Worm (Caenorhabditis elegans) whole organism, L4 larva: Measurements from ENCODE around the gene fipr-17.

Experiments
- F26F4.8 ChIP-seq: fragments of 200-800 bp; sonication (Bioruptor generic); conservative IDR thresholded peaks from 2 replicates; pipeline ENCODE4 v1.3.6; 2022; ENCODE audit warnings: missing genetic modification characterization, missing compliant biosample characterization
- F49E8.2 ChIP-seq: sonication (generic microtip); optimal IDR thresholded peaks from 2 replicates; lab custom pipeline; 2016; ENCODE audit warnings: missing compliant biosample characterization, mild to moderate bottlenecking, missing genetic modification characterization, borderline replicate concordance
- T20F7.1 ChIP-seq: fragments of 200-800 bp; sonication (Bioruptor generic); optimal IDR thresholded peaks from 2 replicates; lab custom pipeline; 2018; ENCODE audit warnings: mild to moderate bottlenecking, missing genetic modification characterization, missing compliant biosample characterization
- T26A8.4 ChIP-seq: fragments of 200-800 bp; sonication (Bioruptor generic); IDR thresholded peaks from 2 replicates; pipeline ENCODE4 v1.3.6; 2022; ENCODE audit warnings: missing genetic modification characterization, missing compliant biosample characterization
- Y48G9A.11 ChIP-seq: fragments of 200-800 bp; sonication (Bioruptor generic); IDR thresholded peaks from 2 replicates; pipeline ENCODE4 v1.3.6; 2022; ENCODE audit warnings: missing genetic modification reagents, missing genetic modification characterization, missing compliant biosample characterization
- ZK337.2 ChIP-seq: fragments of 200-800 bp; sonication (Bioruptor generic); IDR thresholded peaks from 2 replicates; pipeline ENCODE4 v1.3.6; 2022; ENCODE audit warnings: missing genetic modification reagents, missing genetic modification characterization, missing compliant biosample characterization
- ZK546.5 ChIP-seq, 2 experiments: sonication (generic microtip); optimal IDR thresholded peaks; 2 replicates each; lab custom pipeline; 2017; ENCODE audit warnings: missing biosample characterization in 2 of 2, missing genetic modification characterization in 2 of 2
- aly-2 ChIP-seq: sonication (generic microtip); optimal IDR thresholded peaks from 2 replicates; lab custom pipeline; 2018; ENCODE audit warnings: missing biosample characterization, missing genetic modification characterization
- ama-1 ChIP-seq: fragments of 150-350 bp; optimal IDR thresholded peaks from 2 replicates; lab custom pipeline; 2014; ENCODE audit warnings: inconsistent platforms, mixed read lengths
- arid-1 ChIP-seq: fragments of 200-800 bp; sonication (Bioruptor generic); conservative IDR thresholded peaks from 2 replicates; pipeline ENCODE4 v1.3.6; 2022; ENCODE audit warnings: missing genetic modification reagents, missing genetic modification characterization, missing compliant biosample characterization
- attf-4 ChIP-seq: sonication (generic microtip); optimal IDR thresholded peaks from 3 replicates; lab custom pipeline; 2017; ENCODE audit warnings: missing biosample characterization, missing genetic modification characterization
- ceh-32 ChIP-seq: sonication (generic microtip); optimal IDR thresholded peaks from 2 replicates; lab custom pipeline; 2016; ENCODE audit warnings: mild to moderate bottlenecking, missing genetic modification characterization, missing compliant biosample characterization; ENCODE audit not compliant: poor library complexity
- ceh-44 ChIP-seq: fragments of 200-800 bp; sonication (Bioruptor generic); IDR thresholded peaks from 2 replicates; pipeline ENCODE4 v1.3.6; 2022; ENCODE audit warnings: missing genetic modification reagents, missing genetic modification characterization, missing compliant biosample characterization
- ctbp-1 ChIP-seq: fragments of 200-800 bp; sonication (Bioruptor generic); IDR thresholded peaks from 2 replicates; pipeline ENCODE4 v1.3.6; 2022; ENCODE audit warnings: missing genetic modification reagents, missing genetic modification characterization, missing compliant biosample characterization
- daf-12 ChIP-seq: fragments of 150-350 bp; optimal IDR thresholded peaks from 2 replicates; lab custom pipeline; 2014; ENCODE audit warnings: missing biosample characterization, missing genetic modification reagents, missing genetic modification characterization
- daf-16 ChIP-seq, 3 experiments: sonication (generic microtip); optimal IDR thresholded peaks; 2 replicates each; lab custom pipeline; 2016 to 2017; ENCODE audit warnings: missing genetic modification characterization in 3 of 3, missing genetic modification reagents in 3 of 3, mild to moderate bottlenecking in 2 of 3, missing compliant biosample characterization in 2 of 3, missing biosample characterization in 1 of 3, moderate library complexity in 1 of 3
- daf-19 ChIP-seq: fragments of 200-800 bp; sonication (Bioruptor generic); conservative IDR thresholded peaks from 2 replicates; pipeline ENCODE4 v1.3.6; 2022; ENCODE audit warnings: missing genetic modification characterization, missing compliant biosample characterization
- dmd-9 ChIP-seq: fragments of 200-800 bp; sonication (Bioruptor generic); IDR thresholded peaks from 2 replicates; pipeline ENCODE4 v1.3.6; 2022; ENCODE audit warnings: missing genetic modification reagents, missing genetic modification characterization, missing compliant biosample characterization
- duxl-1 ChIP-seq: sonication (generic microtip); optimal IDR thresholded peaks from 2 replicates; lab custom pipeline; 2016; ENCODE audit warnings: mild to moderate bottlenecking, missing genetic modification characterization, moderate library complexity, missing compliant biosample characterization; ENCODE audit not compliant: poor library complexity
- egl-27 ChIP-seq: sonication (generic microtip); optimal IDR thresholded peaks from 3 replicates; lab custom pipeline; 2017; ENCODE audit warnings: missing biosample characterization, missing genetic modification reagents, missing genetic modification characterization
- egl-43 ChIP-seq: fragments of 200-800 bp; sonication (Bioruptor generic); IDR thresholded peaks from 2 replicates; pipeline ENCODE4 v1.3.6; 2022; ENCODE audit warnings: missing genetic modification reagents, missing genetic modification characterization, missing compliant biosample characterization
- fkh-10 ChIP-seq: fragments of 150-350 bp; optimal IDR thresholded peaks from 2 replicates; lab custom pipeline; 2014; ENCODE audit warnings: missing biosample characterization, missing genetic modification reagents, missing genetic modification characterization
- fos-1 ChIP-seq: fragments of 150-350 bp; optimal IDR thresholded peaks from 2 replicates; lab custom pipeline; 2014; ENCODE audit warnings: missing biosample characterization, missing genetic modification characterization
- hif-1 ChIP-seq, 2 experiments: sonication (generic microtip); optimal IDR thresholded peaks; 2 replicates each; lab custom pipeline; 2016 to 2017; ENCODE audit warnings: missing compliant biosample characterization in 2 of 2, missing genetic modification characterization in 2 of 2, missing genetic modification reagents in 2 of 2, missing genotype in 2 of 2, mild to moderate bottlenecking in 1 of 2
- jun-1 ChIP-seq: fragments of 150-350 bp; optimal IDR thresholded peaks from 2 replicates; lab custom pipeline; 2014; ENCODE audit warnings: missing biosample characterization, missing genetic modification reagents, missing genetic modification characterization
- lin-38 ChIP-seq: fragments of 200-800 bp; sonication (Bioruptor generic); IDR thresholded peaks from 2 replicates; pipeline ENCODE4 v1.3.6; 2022; ENCODE audit warnings: missing genetic modification reagents, missing genetic modification characterization, missing compliant biosample characterization
- lin-39 ChIP-seq: fragments of 150-350 bp; optimal IDR thresholded peaks from 2 replicates; lab custom pipeline; 2014; ENCODE audit warnings: missing biosample characterization, missing genetic modification reagents, missing genetic modification characterization
- lsy-2 ChIP-seq, 2 experiments: fragments of 150-350 bp in 1 of 2; sonication (generic microtip) in 1 of 2; optimal IDR thresholded peaks; 2 replicates each; lab custom pipeline; 2014 to 2017; ENCODE audit warnings: missing biosample characterization in 2 of 2, missing genetic modification characterization in 2 of 2
- madf-5 ChIP-seq, 2 experiments: fragments of 200-800 bp; sonication (Bioruptor generic); IDR thresholded peaks; 2 replicates each; pipeline ENCODE4 v1.3.6; 2022; ENCODE audit warnings: missing compliant biosample characterization in 2 of 2, missing genetic modification characterization in 2 of 2
- mdt-29 ChIP-seq: fragments of 200-800 bp; sonication (Bioruptor generic); IDR thresholded peaks from 2 replicates; pipeline ENCODE4 v1.3.6; 2022; ENCODE audit warnings: missing genetic modification reagents, missing genetic modification characterization, missing compliant biosample characterization
- nhr-102 ChIP-seq: sonication (generic microtip); optimal IDR thresholded peaks from 2 replicates; lab custom pipeline; 2016; ENCODE audit warnings: mild to moderate bottlenecking, missing genetic modification characterization, moderate library complexity, missing compliant biosample characterization
- nhr-11 ChIP-seq: fragments of 150-350 bp; optimal IDR thresholded peaks from 2 replicates; lab custom pipeline; 2014; ENCODE audit warnings: missing biosample characterization, missing genetic modification characterization
- nhr-28 ChIP-seq: fragments of 150-350 bp; optimal IDR thresholded peaks from 2 replicates; lab custom pipeline; 2014; ENCODE audit warnings: missing biosample characterization, missing genetic modification characterization
- nhr-76 ChIP-seq: fragments of 150-350 bp; optimal IDR thresholded peaks from 2 replicates; lab custom pipeline; 2014; ENCODE audit warnings: missing biosample characterization, missing genetic modification characterization
- php-3 ChIP-seq: fragments of 200-800 bp; sonication (Bioruptor generic); IDR thresholded peaks from 2 replicates; pipeline ENCODE4 v1.3.6; 2022; ENCODE audit warnings: missing genetic modification reagents, missing genetic modification characterization, missing compliant biosample characterization
- saeg-2 ChIP-seq: fragments of 200-800 bp; sonication (Bioruptor generic); IDR thresholded peaks from 2 replicates; pipeline ENCODE4 v1.3.6; 2022; ENCODE audit warnings: missing genetic modification reagents, missing genetic modification characterization, missing compliant biosample characterization
- snpc-1.2 ChIP-seq: fragments of 200-800 bp; sonication (Bioruptor generic); IDR thresholded peaks from 2 replicates; pipeline ENCODE4 v1.3.6; 2022; ENCODE audit warnings: missing genetic modification reagents, missing genetic modification characterization, missing compliant biosample characterization
- snpc-4 ChIP-seq: fragments of 150-350 bp; optimal IDR thresholded peaks from 2 replicates; lab custom pipeline; 2014; ENCODE audit warnings: missing biosample characterization, missing genetic modification characterization
- spr-1 ChIP-seq: sonication (generic microtip); optimal IDR thresholded peaks from 2 replicates; lab custom pipeline; 2016; ENCODE audit warnings: mild to moderate bottlenecking, missing genetic modification characterization, missing compliant biosample characterization
- spr-3 ChIP-seq: fragments of 200-800 bp; sonication (Bioruptor generic); optimal IDR thresholded peaks from 2 replicates; lab custom pipeline; 2018; ENCODE audit warnings: mild to moderate bottlenecking, missing genetic modification characterization, missing compliant biosample characterization
- unc-130 ChIP-seq: sonication (generic microtip); optimal IDR thresholded peaks from 2 replicates; lab custom pipeline; 2016; ENCODE audit warnings: missing genetic modification reagents, missing genetic modification characterization, missing compliant biosample characterization
- unc-39 ChIP-seq: sonication (generic microtip); optimal IDR thresholded peaks from 2 replicates; lab custom pipeline; 2017; ENCODE audit warnings: missing biosample characterization, missing genetic modification characterization
- unc-62 ChIP-seq, 3 experiments: fragments of 150-350 bp in 1 of 3; sonication (generic microtip); optimal IDR thresholded peaks in 2 of 3; peaks in 1 of 3; 1 replicate in 1 of 3; 2 replicates in 2 of 3; lab custom pipeline; 2014 to 2017; ENCODE audit warnings: missing biosample characterization in 3 of 3, missing genetic modification characterization in 3 of 3, missing genetic modification reagents in 3 of 3, missing genotype in 1 of 3
- vab-7 ChIP-seq: fragments of 200-800 bp; sonication (Bioruptor generic); IDR thresholded peaks from 2 replicates; pipeline ENCODE4 v1.3.6; 2022; ENCODE audit warnings: missing genetic modification reagents, missing genetic modification characterization, missing compliant biosample characterization
- zfp-3 ChIP-seq: fragments of 200-800 bp; sonication (Bioruptor generic); conservative IDR thresholded peaks from 2 replicates; pipeline ENCODE4 v1.3.6; 2022; ENCODE audit warnings: missing genetic modification reagents, missing genetic modification characterization, missing compliant biosample characterization
- zip-11 ChIP-seq: fragments of 200-800 bp; sonication (Bioruptor generic); IDR thresholded peaks from 2 replicates; pipeline ENCODE4 v1.3.6; 2022; ENCODE audit warnings: missing genetic modification characterization, missing compliant biosample characterization
- zip-2 ChIP-seq: fragments of 150-350 bp; optimal IDR thresholded peaks from 2 replicates; lab custom pipeline; 2014; ENCODE audit warnings: missing biosample characterization, missing genetic modification characterization
- ztf-7 ChIP-seq: fragments of 150-350 bp; optimal IDR thresholded peaks from 2 replicates; lab custom pipeline; 2014; ENCODE audit warnings: missing biosample characterization, missing genetic modification characterization

Gene fipr-17

ce11 chrIII:10994085-10994484, 13.3 kb downstream of the fipr-17 start:
- TF ChIP-seq ceh-44 (GFP tag; lab: Robert Waterston, UW) (no peak), ceh-32 (tag; lab: Kevin White, UChicago) (no peak)

- TF ChIP-seq spr-1 (tag; lab: Kevin White, UChicago), result peak; percentile 95
- peak; percentile 95 for TF ChIP-seq duxl-1
- peak; percentile 91 for TF ChIP-seq zip-2 (tag; lab: Kevin White, UChicago)
- TF ChIP-seq T20F7.1 (GFP tag; lab: Kevin White, UChicago), result peak; percentile 85
- peak; percentile 93 for TF ChIP-seq mdt-29 (GFP tag; lab: Robert Waterston, UW)
- TF ChIP-seq ZK546.5 (tag; optimal IDR thresholded peaks at IDR 0.05; lab: Kevin White, UChicago), result no peak
- TF ChIP-seq unc-62 (GFP tag; optimal IDR thresholded peaks at IDR 0.05 in 1 of 2; lab: Kevin White, UChicago), result peak in 1 of 2 experiments; percentile 100
- peak; percentile 59 for TF ChIP-seq unc-62 (tag; optimal IDR thresholded peaks at IDR 0.05; lab: Kevin White, UChicago)
- peak; percentile 89 to 92 for TF ChIP-seq daf-16 (GFP tag; optimal IDR thresholded peaks at IDR 0.05; lab: Kevin White, UChicago)
- peak; percentile 87 for TF ChIP-seq daf-16 (tag; optimal IDR thresholded peaks at IDR 0.05; lab: Kevin White, UChicago)
- TF ChIP-seq vab-7 (GFP tag; lab: Robert Waterston, UW), result peak; percentile 98
- TF ChIP-seq F26F4.8, result peak; percentile 99
- TF ChIP-seq aly-2 (tag; lab: Kevin White, UChicago), result no peak
- TF ChIP-seq jun-1 (tag; lab: Kevin White, UChicago), result peak; percentile 94
- peak; percentile 96 for TF ChIP-seq nhr-102 (tag; lab: Kevin White, UChicago)
- peak; percentile 92 to 96 for TF ChIP-seq madf-5 (GFP tag; IDR thresholded peaks at IDR 0.05; lab: Robert Waterston, UW)
- TF ChIP-seq egl-27, result peak; percentile 89
- TF ChIP-seq nhr-28 (tag; lab: Kevin White, UChicago), result peak; percentile 66
- TF ChIP-seq spr-3 (GFP tag; lab: Kevin White, UChicago), result peak; percentile 96
- peak; percentile 100 for TF ChIP-seq snpc-4
- peak; percentile 92 for TF ChIP-seq ZK337.2 (GFP tag; lab: Robert Waterston, UW)
- TF ChIP-seq Y48G9A.11 (GFP tag; lab: Robert Waterston, UW), result peak; percentile 91
- TF ChIP-seq unc-130, result peak; percentile 86
- peak; percentile 96 for TF ChIP-seq php-3 (GFP tag; lab: Robert Waterston, UW)
- TF ChIP-seq ama-1 (lab: Kevin White, UChicago), result peak; percentile 55
- TF ChIP-seq nhr-76 (tag; lab: Kevin White, UChicago), result no peak
- TF ChIP-seq T26A8.4, result peak; percentile 98
- peak; percentile 90 for TF ChIP-seq nhr-11
- TF ChIP-seq lsy-2 (tag; optimal IDR thresholded peaks at IDR 0.05; lab: Kevin White, UChicago), result peak; percentile 81 to 94
- peak; percentile 97 for TF ChIP-seq daf-19 (GFP tag; lab: Robert Waterston, UW)
- TF ChIP-seq daf-12 (tag; lab: Kevin White, UChicago), result no peak
- TF ChIP-seq F49E8.2, result peak; percentile 89
- TF ChIP-seq saeg-2, result peak; percentile 94
- peak; percentile 98 for TF ChIP-seq ctbp-1 (GFP tag; lab: Robert Waterston, UW)
- TF ChIP-seq zfp-3 (GFP tag; lab: Robert Waterston, UW), result peak; percentile 95
- peak; percentile 93 for TF ChIP-seq ztf-7 (tag; lab: Kevin White, UChicago)
- no peak for TF ChIP-seq attf-4
- TF ChIP-seq snpc-1.2, result peak; percentile 93
- peak; percentile 94 for TF ChIP-seq lin-38
- TF ChIP-seq fkh-10, result peak; percentile 84
- TF ChIP-seq zip-11, result peak; percentile 84
- TF ChIP-seq hif-1 (tag; optimal IDR thresholded peaks at IDR 0.05; lab: Kevin White, UChicago), result peak; percentile 75 to 77
- TF ChIP-seq unc-39 (tag; lab: Kevin White, UChicago), result peak; percentile 77
- TF ChIP-seq egl-43 (GFP tag; lab: Robert Waterston, UW), result peak; percentile 99
- no peak for TF ChIP-seq fos-1 (tag; lab: Kevin White, UChicago)
- peak; percentile 94 for TF ChIP-seq dmd-9
- TF ChIP-seq arid-1, result peak; percentile 93
- no peak for TF ChIP-seq lin-39
Measured at ce11 chrIII:10989491-10990032, 17.8 kb downstream of the fipr-17 start.
